Worm (Caenorhabditis elegans): ENCODE data around the gene skpo-2.
A peak's percentile ranks its signal among the peaks of the same experiment; 100 is the strongest.

skpo-2 gene

DNA sequence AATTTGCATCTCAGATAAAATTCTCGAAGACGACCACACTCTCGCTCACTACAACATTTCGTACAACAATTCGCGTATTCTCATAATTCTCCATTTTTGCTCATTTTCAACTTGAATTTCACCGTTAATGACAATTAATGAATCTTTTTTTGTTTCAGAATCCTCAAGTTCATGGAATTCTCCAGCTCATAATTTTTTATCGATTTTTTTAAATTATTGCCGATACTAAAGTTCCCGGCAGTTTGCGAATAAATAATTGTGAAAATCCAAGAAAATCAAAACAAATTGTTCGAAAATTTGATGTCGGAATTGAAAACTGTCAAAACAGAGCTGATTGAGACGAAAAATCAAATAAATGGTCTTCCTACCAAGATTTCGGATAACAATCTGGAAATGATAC lies 11.6 kb upstream of the skpo-2 start, which contains the start of gene C16C8.21:
TSS of gene C16C8.21 (plus strand) at position 301 of the 400 bp plus-strand sequence.
- TF ChIP-seq ztf-7 (tag; optimal IDR thresholded peaks at IDR 0.05) = no peak
- no peak for TF ChIP-seq hlh-30 (tag; optimal IDR thresholded peaks at IDR 0.05; ENCODE audit: insufficient read depth)
- no peak for TF ChIP-seq aly-2 (tag; optimal IDR thresholded peaks at IDR 0.05)
- no peak for TF ChIP-seq nhr-237 (tag; optimal IDR thresholded peaks at IDR 0.05)
- TF ChIP-seq Y48G9A.11 (GFP tag; IDR thresholded peaks at IDR 0.05) = no peak
- TF ChIP-seq nhr-76 (tag; optimal IDR thresholded peaks at IDR 0.05) = no peak
- no peak for TF ChIP-seq gei-8 (GFP tag; optimal IDR thresholded peaks at IDR 0.05)
- no peak for TF ChIP-seq ceh-20 (GFP tag; IDR thresholded peaks at IDR 0.05)

DNA sequence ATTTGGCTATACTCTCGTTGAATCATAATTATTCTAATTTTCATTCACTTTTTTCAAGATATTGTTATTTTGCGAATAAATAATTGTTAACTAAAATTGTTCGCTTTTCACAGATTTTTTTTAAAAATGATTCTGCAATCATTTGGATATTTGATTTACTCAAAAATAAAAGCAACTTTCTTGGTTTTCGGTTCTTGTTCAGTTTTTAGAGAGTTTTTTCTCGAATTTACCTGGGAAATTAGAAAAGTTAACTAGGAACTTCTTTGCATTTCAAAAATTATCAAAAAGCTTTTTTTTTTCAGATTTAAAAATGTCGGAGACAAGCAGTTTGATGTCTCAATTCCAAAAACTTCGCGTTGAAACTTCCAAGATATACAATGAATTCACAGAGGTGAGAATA lies 10.3 kb upstream of the skpo-2 start, which contains the start of the genes C16C8.20 and gldi-6:
TSS of gene C16C8.20 (plus strand) at position 301 of the 400 bp plus-strand sequence.
TSS of gene gldi-6 (plus strand) at position 301 of the 400 bp plus-strand sequence.
- TF ChIP-seq hmg-1.1 (GFP tag; IDR thresholded peaks at IDR 0.05) (no peak), F44E2.7 (GFP tag; IDR thresholded peaks at IDR 0.05) (no peak), rbr-2 (tag; optimal IDR thresholded peaks at IDR 0.05) (no peak), fos-1 (tag; optimal IDR thresholded peaks at IDR 0.05) (no peak), spr-3 (GFP tag; optimal IDR thresholded peaks at IDR 0.05) (no peak), hif-1 (tag; optimal IDR thresholded peaks at IDR 0.05) (no peak), lin-29 (GFP tag; IDR thresholded peaks at IDR 0.05) (no peak), F49E8.2 (tag; optimal IDR thresholded peaks at IDR 0.05; ENCODE audit: borderline replicate concordance) (no peak), aly-2 (tag; optimal IDR thresholded peaks at IDR 0.05) (no peak), dmd-6 (GFP tag; IDR thresholded peaks at IDR 0.05) (no peak), lir-3 (tag; optimal IDR thresholded peaks at IDR 0.05) (no peak), dve-1 (tag; optimal IDR thresholded peaks at IDR 0.05; ENCODE audit: insufficient read depth) (no peak), ceh-32 (tag; optimal IDR thresholded peaks at IDR 0.05; ENCODE audit: poor library complexity) (no peak), T20F7.1 (GFP tag; optimal IDR thresholded peaks at IDR 0.05) (no peak), lim-7 (GFP tag; IDR thresholded peaks at IDR 0.05) (no peak), madf-9 (GFP tag; conservative IDR thresholded peaks at IDR 0.05) (no peak), lin-13 (GFP tag; optimal IDR thresholded peaks at IDR 0.05) (no peak), daf-19 (GFP tag; conservative IDR thresholded peaks at IDR 0.05) (no peak)

DNA sequence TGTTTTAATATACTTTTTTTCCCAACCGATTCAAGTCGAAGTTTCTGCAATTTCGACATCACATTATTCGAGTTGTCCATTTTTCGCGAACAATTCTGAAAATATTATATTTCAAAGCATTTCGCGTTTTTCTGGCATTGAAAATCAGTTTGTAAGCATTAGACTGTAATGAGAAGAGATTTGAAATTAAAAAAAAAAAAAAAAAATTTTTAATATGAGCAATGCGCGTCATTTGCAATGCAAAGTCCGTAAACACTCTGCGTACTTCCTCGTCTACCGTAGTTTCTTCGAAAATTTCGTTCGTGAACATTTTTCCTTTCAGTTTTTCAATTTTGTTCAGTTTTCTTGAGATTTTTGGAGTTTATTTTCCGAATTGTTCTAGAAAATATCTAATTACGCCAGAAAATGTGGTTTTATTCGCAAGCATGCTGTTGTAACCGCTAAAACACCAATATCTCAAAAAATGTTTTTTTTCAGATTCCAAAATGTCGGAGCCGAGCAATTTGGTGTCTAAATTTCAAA lies 9.0 kb upstream of the skpo-2 start, which contains the start of the genes C16C8.5 and C16C8.16:
TSS of gene C16C8.5 (minus strand) at position 101 of the 522 bp plus-strand sequence.
TSS of gene C16C8.16 (plus strand) at position 472 of the 522 bp plus-strand sequence.
- TF ChIP-seq nhr-42 (GFP tag; IDR thresholded peaks at IDR 0.05) = no peak

DNA sequence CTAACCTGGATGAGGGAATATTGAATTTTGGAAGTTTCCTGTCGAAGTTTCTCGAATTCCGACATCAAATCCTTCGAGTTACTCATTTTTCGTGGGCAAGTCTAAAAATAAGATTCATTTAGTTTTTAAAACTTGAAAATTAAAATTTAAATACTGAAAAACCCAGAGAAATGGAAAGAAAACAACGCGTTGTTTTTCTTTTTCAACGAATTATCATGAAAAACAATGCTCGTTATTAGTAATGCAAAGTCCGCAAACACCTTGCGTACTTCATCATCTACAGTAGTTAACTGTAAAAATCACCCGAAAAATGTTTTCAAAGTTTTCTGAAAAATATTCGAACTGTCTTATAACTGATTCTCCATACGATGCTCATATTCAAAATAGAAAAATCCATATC lies 8.0 kb upstream of the skpo-2 start, which contains the start of gene C16C8.4:
TSS of gene C16C8.4 (minus strand) at position 101 of the 400 bp plus-strand sequence.
- peak; percentile 66 for TF ChIP-seq aha-1 (tag)
- TF ChIP-seq hmg-1.1 (GFP tag; IDR thresholded peaks at IDR 0.05) = no peak

DNA sequence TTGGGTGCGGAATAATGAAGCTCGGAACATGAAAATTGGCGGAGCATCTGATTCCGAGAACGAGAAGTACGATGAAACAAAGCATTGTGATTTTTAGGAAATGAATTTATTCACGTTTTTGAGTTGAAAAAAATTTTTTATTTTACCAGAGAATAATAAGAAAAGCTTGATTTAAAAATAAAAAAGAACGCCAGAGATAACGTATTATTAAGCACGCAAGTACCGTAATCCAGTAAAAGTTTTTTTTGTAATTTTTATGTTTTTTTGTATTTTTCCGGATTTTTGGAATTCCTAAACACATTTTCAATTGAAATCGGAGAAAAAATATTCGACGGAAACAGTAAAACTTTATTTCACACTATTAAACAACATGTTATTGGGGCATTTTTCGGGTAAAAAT lies 6.8 kb upstream of the skpo-2 start, which contains the start of gene C16C8.22:
TSS of gene C16C8.22 (minus strand) at position 101 of the 400 bp plus-strand sequence.
- TF ChIP-seq nhr-42 (GFP tag; IDR thresholded peaks at IDR 0.05) (no peak), mdl-1 (tag; optimal IDR thresholded peaks at IDR 0.05) (no peak), lir-3 (tag; optimal IDR thresholded peaks at IDR 0.05) (no peak), pqm-1 (tag; optimal IDR thresholded peaks at IDR 0.05) (no peak)

DNA sequence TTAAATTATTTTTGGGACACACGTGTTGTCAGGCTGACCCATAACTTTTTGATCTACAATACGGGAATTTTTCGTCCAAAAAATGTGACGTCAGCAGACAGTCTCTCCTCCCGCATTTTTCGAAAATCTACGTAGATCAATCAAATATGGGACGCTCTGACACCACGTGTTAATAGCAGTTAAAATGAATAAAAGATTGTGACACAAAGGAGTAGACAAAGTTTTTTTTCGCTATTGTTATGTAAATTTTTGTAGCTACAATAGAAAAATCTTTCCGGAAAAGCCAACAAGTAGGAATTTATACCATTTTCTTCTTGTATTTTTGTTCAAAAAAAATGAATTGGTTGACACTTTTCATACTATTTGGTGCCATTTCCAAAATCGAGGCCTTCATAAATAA lies 5.1 kb upstream of the skpo-2 start, which contains the start of gene C16C8.27:
TSS of gene C16C8.27 (plus strand) at position 301 of the 400 bp plus-strand sequence.
- no peak for TF ChIP-seq snpc-1.2 (GFP tag; IDR thresholded peaks at IDR 0.05)
- TF ChIP-seq hlh-30 (tag; optimal IDR thresholded peaks at IDR 0.05; ENCODE audit: insufficient read depth) = no peak
- TF ChIP-seq unc-62 (GFP tag; optimal IDR thresholded peaks at IDR 0.05 in 1 of 2) = peak in 1 of 2 experiments; percentile 1
- no peak for TF ChIP-seq unc-62 (tag; optimal IDR thresholded peaks at IDR 0.05)
